Worm (Caenorhabditis elegans) whole organism, L3 larva: ENCODE measurements around the gene dop-5.

Source experiments
- R02D3.7 ChIP-seq: fragments of 150-350 bp; optimal IDR thresholded peaks from 2 replicates; lab custom pipeline; 2014; ENCODE audit warnings: missing biosample characterization, missing genetic modification characterization
- ZK546.5 ChIP-seq: sonication (generic microtip); optimal IDR thresholded peaks from 2 replicates; lab custom pipeline; 2017; ENCODE audit warnings: missing biosample characterization, missing genetic modification characterization
- aly-2 ChIP-seq: fragments of 150-350 bp; optimal IDR thresholded peaks from 2 replicates; lab custom pipeline; 2014; ENCODE audit warnings: missing biosample characterization, missing genetic modification characterization
- egl-5 ChIP-seq: fragments of 150-350 bp; optimal IDR thresholded peaks from 2 replicates; lab custom pipeline; 2017; ENCODE audit warnings: missing biosample characterization, missing genetic modification reagents, missing genetic modification characterization, inconsistent platforms
- elt-1 ChIP-seq: fragments of 150-350 bp; optimal IDR thresholded peaks from 2 replicates; lab custom pipeline; 2014; ENCODE audit warnings: missing biosample characterization, missing genetic modification characterization
- elt-2 ChIP-seq: sonication (generic microtip); optimal IDR thresholded peaks from 2 replicates; lab custom pipeline; 2016; ENCODE audit warnings: missing genetic modification reagents, mild to moderate bottlenecking, missing genetic modification characterization, missing compliant biosample characterization
- elt-3 ChIP-seq, 3 experiments: fragments of 150-350 bp in 1 of 3; sonication (generic microtip) in 2 of 3; optimal IDR thresholded peaks; 2 replicates in 2 of 3; 4 replicates in 1 of 3; lab custom pipeline; 2014 to 2017; ENCODE audit warnings: missing biosample characterization in 3 of 3, missing genetic modification characterization in 3 of 3
- eor-1 ChIP-seq, 2 experiments: fragments of 150-350 bp; optimal IDR thresholded peaks; 2 replicates each; lab custom pipeline; 2014 to 2018; ENCODE audit warnings: missing biosample characterization in 2 of 2, missing genetic modification characterization in 2 of 2
- fkh-10 ChIP-seq: sonication (generic microtip); optimal IDR thresholded peaks from 2 replicates; lab custom pipeline; 2017; ENCODE audit warnings: missing biosample characterization, missing genetic modification reagents, missing genetic modification characterization
- fkh-2 ChIP-seq: fragments of 150-350 bp; optimal IDR thresholded peaks from 2 replicates; lab custom pipeline; 2014; ENCODE audit warnings: missing biosample characterization, missing genetic modification reagents, missing genetic modification characterization
- fos-1 ChIP-seq: fragments of 150-350 bp; optimal IDR thresholded peaks from 2 replicates; lab custom pipeline; 2014; ENCODE audit warnings: missing biosample characterization, missing genetic modification characterization
- hmg-11 ChIP-seq: sonication (generic microtip); optimal IDR thresholded peaks from 2 replicates; lab custom pipeline; 2016; ENCODE audit warnings: missing genetic modification characterization, missing compliant biosample characterization
- lin-15B ChIP-seq: fragments of 150-350 bp; optimal IDR thresholded peaks from 2 replicates; lab custom pipeline; 2014; ENCODE audit warnings: missing biosample characterization, missing genetic modification characterization
- lin-39 ChIP-seq: fragments of 150-350 bp; optimal IDR thresholded peaks from 2 replicates; lab custom pipeline; 2018; ENCODE audit warnings: missing biosample characterization, missing genetic modification reagents, missing genetic modification characterization
- lsy-12 ChIP-seq: sonication (generic microtip); optimal IDR thresholded peaks from 2 replicates; lab custom pipeline; 2016; ENCODE audit warnings: mild to moderate bottlenecking, missing genetic modification characterization, missing compliant biosample characterization
- mml-1 ChIP-seq: fragments of 150-350 bp; sonication (generic microtip); optimal IDR thresholded peaks from 3 replicates; lab custom pipeline; 2014; ENCODE audit warnings: missing biosample characterization, missing genetic modification characterization
- nfya-1 ChIP-seq: sonication (generic microtip); optimal IDR thresholded peaks from 2 replicates; lab custom pipeline; 2017; ENCODE audit warnings: missing genetic modification characterization, mild to moderate bottlenecking, missing compliant biosample characterization, antibody characterized with exemption, moderate library complexity; ENCODE audit not compliant: insufficient read depth
- nhr-23 ChIP-seq: fragments of 150-350 bp; optimal IDR thresholded peaks from 2 replicates; lab custom pipeline; 2014; ENCODE audit warnings: missing biosample characterization, missing genetic modification reagents, missing genetic modification characterization
- nhr-25 ChIP-seq: sonication (generic microtip); optimal IDR thresholded peaks from 2 replicates; lab custom pipeline; 2017; ENCODE audit warnings: missing biosample characterization, missing genetic modification characterization
- nhr-28 ChIP-seq: fragments of 150-350 bp; optimal IDR thresholded peaks from 2 replicates; lab custom pipeline; 2014; ENCODE audit warnings: missing biosample characterization, missing genetic modification characterization
- nhr-43 ChIP-seq: sonication (generic microtip); optimal IDR thresholded peaks from 2 replicates; lab custom pipeline; 2016; ENCODE audit warnings: mild to moderate bottlenecking, missing genetic modification characterization, missing compliant biosample characterization; ENCODE audit not compliant: poor library complexity, severe bottlenecking
- nhr-76 ChIP-seq: fragments of 150-350 bp; sonication (generic microtip); optimal IDR thresholded peaks from 5 replicates; lab custom pipeline; 2014; ENCODE audit warnings: missing biosample characterization, missing genetic modification characterization
- pha-4 ChIP-seq: fragments of 150-350 bp; optimal IDR thresholded peaks from 2 replicates; lab custom pipeline; 2014; ENCODE audit warnings: missing biosample characterization, missing genetic modification reagents, missing genetic modification characterization
- pqm-1 ChIP-seq: fragments of 150-350 bp; optimal IDR thresholded peaks from 2 replicates; lab custom pipeline; 2017; ENCODE audit warnings: missing biosample characterization, missing genetic modification characterization, inconsistent platforms
- sea-2 ChIP-seq: fragments of 150-350 bp; sonication (generic microtip); optimal IDR thresholded peaks from 4 replicates; lab custom pipeline; 2014; ENCODE audit warnings: missing biosample characterization, missing genetic modification reagents, missing genetic modification characterization
- skn-1 ChIP-seq: fragments of 150-350 bp; optimal IDR thresholded peaks from 2 replicates; lab custom pipeline; 2014; ENCODE audit warnings: missing biosample characterization, missing genetic modification characterization
- snpc-4 ChIP-seq: fragments of 150-350 bp; optimal IDR thresholded peaks from 2 replicates; lab custom pipeline; 2014; ENCODE audit warnings: missing biosample characterization, missing genetic modification characterization
- tbx-2 ChIP-seq: sonication (generic microtip); optimal IDR thresholded peaks from 2 replicates; lab custom pipeline; 2016; ENCODE audit warnings: mild to moderate bottlenecking, missing genetic modification characterization, missing compliant biosample characterization
- zag-1 ChIP-seq: fragments of 150-350 bp; optimal IDR thresholded peaks from 2 replicates; lab custom pipeline; 2014; ENCODE audit warnings: missing biosample characterization, missing genetic modification characterization
- ztf-11 ChIP-seq: fragments of 150-350 bp; optimal IDR thresholded peaks from 2 replicates; lab custom pipeline; 2014; ENCODE audit warnings: missing biosample characterization, missing genetic modification characterization

The dop-5 gene

ce11 chrV:11341913-11342312 is 24.1 kb downstream of the dop-5 start, which contains the start of gene T02E9.5:
Gene T02E9.5, plus strand, starts transcription at chrV:11342233.
- TF ChIP-seq mml-1 (tag; lab: Kevin White, UChicago) = no peak

ce11 chrV:11341130-11341675 is 24.8 kb downstream of the dop-5 start:
- no peak for TF ChIP-seq nhr-43 (tag; lab: Kevin White, UChicago)
- no peak for TF ChIP-seq aly-2 (tag; lab: Kevin White, UChicago)
- TF ChIP-seq fkh-10 (GFP tag; lab: Kevin White, UChicago) = peak; percentile 91
- TF ChIP-seq nfya-1 (tag; lab: Kevin White, UChicago) = peak; percentile 27
- TF ChIP-seq elt-1 (tag; lab: Kevin White, UChicago) = no peak
- TF ChIP-seq pqm-1 (tag; lab: Kevin White, UChicago) = no peak

ce11 chrV:11336877-11337276 is 29.2 kb downstream of the dop-5 start:
- TF ChIP-seq lin-39 (tag; lab: Kevin White, UChicago) = no peak
- TF ChIP-seq fkh-10 (GFP tag; lab: Kevin White, UChicago) = peak; percentile 36

ce11 chrV:11335757-11336418 is 30.1 kb downstream of the dop-5 start:
- TF ChIP-seq tbx-2 (no peak), ZK546.5 (no peak), fos-1 (no peak)

ce11 chrV:11334193-11334592 is 31.8 kb downstream of the dop-5 start, which contains the start of gene T02E9.6:
Gene T02E9.6, minus strand, starts transcription at chrV:11334293.
- TF ChIP-seq nhr-23 = no peak
- no peak for TF ChIP-seq aly-2 (tag; lab: Kevin White, UChicago)
- TF ChIP-seq eor-1 (tag; optimal IDR thresholded peaks at IDR 0.05; lab: Kevin White, UChicago) = no peak
- TF ChIP-seq nhr-76 (tag; lab: Kevin White, UChicago) = no peak
- no peak for TF ChIP-seq egl-5 (tag; lab: Kevin White, UChicago)
- no peak for TF ChIP-seq nhr-28
- no peak for TF ChIP-seq fkh-2
- no peak for TF ChIP-seq lsy-12 (tag; lab: Kevin White, UChicago)
- TF ChIP-seq elt-3 (tag; optimal IDR thresholded peaks at IDR 0.05; lab: Kevin White, UChicago) = no peak

ce11 chrV:11329100-11329499 is 36.9 kb downstream of the dop-5 start, which contains the start of gene F47G9.6:
Gene F47G9.6, plus strand, starts transcription at chrV:11329400.
- TF ChIP-seq elt-3 (tag; optimal IDR thresholded peaks at IDR 0.05; lab: Kevin White, UChicago) (no peak), lin-15B (tag; lab: Kevin White, UChicago) (no peak), nhr-43 (tag; lab: Kevin White, UChicago) (no peak), skn-1 (tag; lab: Kevin White, UChicago) (no peak), nhr-76 (tag; lab: Kevin White, UChicago) (no peak), fos-1 (no peak), sea-2 (GFP tag; lab: Kevin White, UChicago) (no peak), ztf-11 (tag; lab: Kevin White, UChicago) (no peak), tbx-2 (no peak)

ce11 chrV:11326914-11327367 is 39.1 kb downstream of the dop-5 start, which contains the start of gene tmed-10:
Gene tmed-10, minus strand, starts transcription at chrV:11326964.
- TF ChIP-seq hmg-11 = peak; percentile 34
- peak; percentile 3 for TF ChIP-seq egl-5 (tag; lab: Kevin White, UChicago)
- TF ChIP-seq nhr-23 = peak; percentile 36
- peak; percentile 50 for TF ChIP-seq elt-2
- TF ChIP-seq nhr-25 = peak; percentile 57
- TF ChIP-seq R02D3.7 (tag; lab: Kevin White, UChicago) = no peak
- no peak for TF ChIP-seq elt-3 (tag; optimal IDR thresholded peaks at IDR 0.05; lab: Kevin White, UChicago)
- TF ChIP-seq fos-1 = no peak
- TF ChIP-seq nfya-1 (tag; lab: Kevin White, UChicago) = peak; percentile 72
- peak; percentile 80 for TF ChIP-seq lin-15B (tag; lab: Kevin White, UChicago)
- TF ChIP-seq snpc-4 = peak; percentile 69
- TF ChIP-seq zag-1 = no peak
- peak; percentile 82 for TF ChIP-seq pha-4
- peak; percentile 64 for TF ChIP-seq lin-39 (tag; lab: Kevin White, UChicago)
